Worm (Caenorhabditis elegans) whole organism, midembryonic: Measurements from ENCODE around the gene ugt-9.

Experiments
- T22C8.4 ChIP-seq: fragments of 200-800 bp; sonication (Bioruptor generic); IDR thresholded peaks from 2 replicates; pipeline ENCODE4 v1.3.6; 2022; ENCODE audit warnings: missing genetic modification characterization, missing compliant biosample characterization
- cog-1 ChIP-seq: sonication (generic microtip); optimal IDR thresholded peaks from 2 replicates; lab custom pipeline; 2016; ENCODE audit warnings: missing genetic modification characterization, missing compliant biosample characterization
- flt-1 ChIP-seq: fragments of 200-800 bp; sonication (Bioruptor generic); IDR thresholded peaks from 2 replicates; pipeline ENCODE4 v1.3.6; 2022; ENCODE audit warnings: missing genetic modification characterization, missing compliant biosample characterization
- med-1 ChIP-seq: sonication (generic microtip); optimal IDR thresholded peaks from 2 replicates; lab custom pipeline; 2017; ENCODE audit warnings: missing genetic modification characterization, mild to moderate bottlenecking, missing compliant biosample characterization, antibody characterized with exemption, missing genetic modification reagents; ENCODE audit not compliant: insufficient read depth
- tab-1 ChIP-seq: fragments of 200-800 bp; sonication (Bioruptor generic); IDR thresholded peaks from 2 replicates; pipeline ENCODE4 v1.3.6; 2022; ENCODE audit warnings: missing genetic modification characterization, missing compliant biosample characterization

DNA sequence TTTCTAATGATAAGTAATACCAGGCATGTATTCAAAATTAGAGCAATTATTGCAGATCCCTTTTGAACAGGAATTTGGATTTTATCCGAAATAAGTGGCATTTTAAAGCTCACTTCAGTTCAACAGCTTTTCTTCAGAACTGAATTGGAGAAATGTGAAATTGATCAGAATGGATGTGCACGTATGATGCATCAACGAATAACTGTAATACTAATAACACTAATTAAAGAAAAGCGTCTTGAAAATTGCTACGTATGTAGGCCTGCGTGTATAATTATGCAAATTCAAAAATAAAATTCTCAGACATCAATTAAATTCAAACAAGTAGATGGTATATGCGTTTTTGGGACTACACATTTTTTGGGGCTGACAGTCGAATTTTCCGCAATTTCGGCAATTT, 34.0 kb downstream of the ugt-9 start, which contains the start of gene str-205:
- no peak for TF ChIP-seq flt-1 (GFP tag; lab: Robert Waterston, UW)
- TF ChIP-seq med-1 (GFP tag; lab: Kevin White, UChicago): no peak
- TF ChIP-seq tab-1: no peak
- TF ChIP-seq cog-1 (tag; lab: Kevin White, UChicago): no peak
- no peak for TF ChIP-seq T22C8.4
